Worm (Caenorhabditis elegans): Measurements from ENCODE around the gene bath-15.
A peak's percentile ranks its signal among the peaks of the same experiment; 100 is the strongest.

- TF ChIP-seq flt-1 (GFP tag; IDR thresholded peaks at IDR 0.05) (no peak), ref-1 (GFP tag; conservative IDR thresholded peaks at IDR 0.05) (no peak), tab-1 (GFP tag; IDR thresholded peaks at IDR 0.05) (no peak), cog-1 (tag; optimal IDR thresholded peaks at IDR 0.05) (no peak), ztf-29 (GFP tag; IDR thresholded peaks at IDR 0.05) (no peak), med-1 (GFP tag; optimal IDR thresholded peaks at IDR 0.05; ENCODE audit: insufficient read depth) (no peak), T22C8.4 (GFP tag; IDR thresholded peaks at IDR 0.05) (no peak), ztf-23 (GFP tag; IDR thresholded peaks at IDR 0.05) (peak; percentile 40; the same call in 1 of the 2 replicates), klf-2 (GFP tag; conservative IDR thresholded peaks at IDR 0.05) (no peak)
Measured at ce11 chrIII:7812208-7812880, 36.5 kb upstream of the bath-15 start.

All from whole organism, midembryonic.